Worm (Caenorhabditis elegans) whole organism, late embryonic: ENCODE measurements around the gene Y73F8A.10.

Experiments used
- C38D4.7 ChIP-seq: fragments of 200-800 bp; sonication (Bioruptor generic); optimal IDR thresholded peaks from 2 replicates; lab custom pipeline; 2018; ENCODE audit warnings: mild to moderate bottlenecking, missing genetic modification characterization, moderate library complexity, missing compliant biosample characterization
- F13H6.1 ChIP-seq: sonication (generic microtip); optimal IDR thresholded peaks from 2 replicates; lab custom pipeline; 2016; ENCODE audit warnings: missing genetic modification characterization, missing compliant biosample characterization
- T23F11.4 ChIP-seq: fragments of 200-800 bp; sonication (Bioruptor generic); optimal IDR thresholded peaks from 2 replicates; lab custom pipeline; 2018; ENCODE audit warnings: mild to moderate bottlenecking, missing genetic modification characterization, missing compliant biosample characterization
- Y22D7AL.16 ChIP-seq: sonication (generic microtip); optimal IDR thresholded peaks from 2 replicates; lab custom pipeline; 2016; ENCODE audit warnings: missing genetic modification characterization, missing compliant biosample characterization
- ahr-1 ChIP-seq: sonication (generic microtip); optimal IDR thresholded peaks from 2 replicates; lab custom pipeline; 2016; ENCODE audit warnings: missing genetic modification characterization, missing compliant biosample characterization
- ama-1 ChIP-seq: fragments of 150-350 bp; optimal IDR thresholded peaks from 2 replicates; lab custom pipeline; 2014
- ceh-14 ChIP-seq: sonication (generic microtip); optimal IDR thresholded peaks from 2 replicates; lab custom pipeline; 2016; ENCODE audit warnings: missing genotype, missing genetic modification characterization, missing compliant biosample characterization
- ceh-19 ChIP-seq: fragments of 200-800 bp; sonication (Bioruptor generic); optimal IDR thresholded peaks from 2 replicates; lab custom pipeline; 2018; ENCODE audit warnings: mild to moderate bottlenecking, missing genetic modification characterization, missing compliant biosample characterization
- ceh-2 ChIP-seq: sonication (generic microtip); optimal IDR thresholded peaks from 2 replicates; lab custom pipeline; 2016; ENCODE audit warnings: missing genotype, missing genetic modification characterization, missing compliant biosample characterization
- ceh-24 ChIP-seq: sonication (generic microtip); optimal IDR thresholded peaks from 2 replicates; lab custom pipeline; 2016; ENCODE audit warnings: mild to moderate bottlenecking, missing genetic modification characterization, missing compliant biosample characterization
- ceh-6 ChIP-seq: fragments of 200-800 bp; sonication (Bioruptor generic); optimal IDR thresholded peaks from 2 replicates; lab custom pipeline; 2018; ENCODE audit warnings: mild to moderate bottlenecking, missing genetic modification characterization, missing compliant biosample characterization
- che-1 ChIP-seq: sonication (generic microtip); optimal IDR thresholded peaks from 2 replicates; lab custom pipeline; 2016; ENCODE audit warnings: mild to moderate bottlenecking, missing genetic modification characterization, missing compliant biosample characterization
- elt-2 ChIP-seq: sonication (generic microtip); optimal IDR thresholded peaks from 2 replicates; lab custom pipeline; 2016; ENCODE audit warnings: missing genetic modification reagents, missing genetic modification characterization, missing compliant biosample characterization
- elt-4 ChIP-seq: sonication (generic microtip); optimal IDR thresholded peaks from 2 replicates; lab custom pipeline; 2016; ENCODE audit warnings: missing genetic modification characterization, missing compliant biosample characterization
- ets-4 ChIP-seq: sonication (generic microtip); optimal IDR thresholded peaks from 2 replicates; lab custom pipeline; 2016; ENCODE audit warnings: missing genetic modification characterization, missing compliant biosample characterization
- eyg-1 ChIP-seq: sonication (generic microtip); optimal IDR thresholded peaks from 2 replicates; lab custom pipeline; 2016; ENCODE audit warnings: missing genotype, missing genetic modification characterization, missing compliant biosample characterization
- fax-1 ChIP-seq: sonication (generic microtip); optimal IDR thresholded peaks from 2 replicates; lab custom pipeline; 2016; ENCODE audit warnings: missing genotype, missing genetic modification characterization, missing compliant biosample characterization
- fkh-10 ChIP-seq: fragments of 150-350 bp; optimal IDR thresholded peaks from 2 replicates; lab custom pipeline; 2014; ENCODE audit warnings: missing biosample characterization, missing genetic modification reagents, missing genetic modification characterization
- fkh-6 ChIP-seq: sonication (generic microtip); optimal IDR thresholded peaks from 2 replicates; lab custom pipeline; 2016; ENCODE audit warnings: missing genetic modification characterization, missing compliant biosample characterization
- gmeb-2 ChIP-seq: sonication (generic microtip); optimal IDR thresholded peaks from 2 replicates; lab custom pipeline; 2016; ENCODE audit warnings: missing genetic modification characterization, inconsistent platforms, missing compliant biosample characterization
- hlh-13 ChIP-seq: fragments of 200-800 bp; sonication (Bioruptor generic); optimal IDR thresholded peaks from 2 replicates; lab custom pipeline; 2018; ENCODE audit warnings: mild to moderate bottlenecking, missing genetic modification characterization, missing compliant biosample characterization
- lim-6 ChIP-seq: sonication (generic microtip); optimal IDR thresholded peaks from 2 replicates; lab custom pipeline; 2016; ENCODE audit warnings: missing genetic modification characterization, missing compliant biosample characterization
- lin-11 ChIP-seq: fragments of 200-800 bp; sonication (Bioruptor generic); optimal IDR thresholded peaks from 2 replicates; lab custom pipeline; 2018; ENCODE audit warnings: mild to moderate bottlenecking, missing genetic modification characterization, missing compliant biosample characterization
- nfya-1 ChIP-seq: sonication (generic microtip); optimal IDR thresholded peaks from 2 replicates; lab custom pipeline; 2017; ENCODE audit warnings: missing genetic modification characterization, mild to moderate bottlenecking, missing compliant biosample characterization, antibody characterized with exemption, moderate library complexity
- npax-4 ChIP-seq: sonication (generic microtip); optimal IDR thresholded peaks from 2 replicates; lab custom pipeline; 2016; ENCODE audit warnings: missing genetic modification characterization, missing compliant biosample characterization
- odd-2 ChIP-seq: sonication (generic microtip); optimal IDR thresholded peaks from 2 replicates; lab custom pipeline; 2017; ENCODE audit warnings: antibody characterized with exemption, mild to moderate bottlenecking, missing genetic modification characterization, missing compliant biosample characterization
- pax-1 ChIP-seq: fragments of 150-350 bp; optimal IDR thresholded peaks from 2 replicates; lab custom pipeline; 2014; ENCODE audit warnings: missing biosample characterization, missing genetic modification characterization
- pha-2 ChIP-seq: sonication (generic microtip); optimal IDR thresholded peaks from 2 replicates; lab custom pipeline; 2017; ENCODE audit warnings: mild to moderate bottlenecking, missing genetic modification characterization, missing compliant biosample characterization
- pha-4 ChIP-seq: fragments of 150-350 bp; optimal IDR thresholded peaks from 2 replicates; lab custom pipeline; 2018; ENCODE audit warnings: missing biosample characterization, missing genetic modification reagents, missing genetic modification characterization
- pqm-1 ChIP-seq: sonication (generic microtip); optimal IDR thresholded peaks from 2 replicates; lab custom pipeline; 2016; ENCODE audit warnings: missing genetic modification characterization, missing compliant biosample characterization
- pros-1 ChIP-seq: fragments of 150-350 bp; optimal IDR thresholded peaks from 2 replicates; lab custom pipeline; 2014; ENCODE audit warnings: missing biosample characterization, missing genetic modification reagents, missing genetic modification characterization
- ref-2 ChIP-seq: sonication (generic microtip); optimal IDR thresholded peaks from 2 replicates; lab custom pipeline; 2016; ENCODE audit warnings: missing genetic modification characterization, missing compliant biosample characterization
- sox-2 ChIP-seq: fragments of 200-800 bp; sonication (Bioruptor generic); IDR thresholded peaks from 2 replicates; pipeline ENCODE4 v1.3.6; 2022; ENCODE audit warnings: missing genetic modification reagents, missing genetic modification characterization, missing compliant biosample characterization
- tbx-7 ChIP-seq: sonication (generic microtip); optimal IDR thresholded peaks from 2 replicates; lab custom pipeline; 2016; ENCODE audit warnings: missing genotype, missing genetic modification characterization, missing compliant biosample characterization
- unc-3 ChIP-seq, 2 experiments: fragments of 200-800 bp in 1 of 2; sonication (Bioruptor generic) in 1 of 2; sonication (generic microtip) in 1 of 2; conservative IDR thresholded peaks in 1 of 2; optimal IDR thresholded peaks in 1 of 2; 2 replicates each; pipeline versions ENCODE4 v1.3.6 to Lab custom; 2016 to 2022; ENCODE audit warnings: missing compliant biosample characterization in 2 of 2, missing genetic modification characterization in 2 of 2, missing genetic modification reagents in 1 of 2
- unc-86 ChIP-seq: sonication (generic microtip); optimal IDR thresholded peaks from 2 replicates; lab custom pipeline; 2016; ENCODE audit warnings: missing genetic modification characterization, missing compliant biosample characterization
- zip-5 ChIP-seq: sonication (generic microtip); optimal IDR thresholded peaks from 2 replicates; lab custom pipeline; 2016; ENCODE audit warnings: missing genetic modification characterization, missing compliant biosample characterization

Gene Y73F8A.10

ce11 chrIV:15294040-15294439 lies at the start of gene Y73F8A.10:
Y73F8A.10 (plus strand) TSS chrIV:15294340.
- TF ChIP-seq gmeb-2: no peak
- TF ChIP-seq fax-1 (tag; lab: Kevin White, UChicago): no peak
- TF ChIP-seq nfya-1: no peak
- no peak for TF ChIP-seq elt-4 (tag; lab: Kevin White, UChicago)
- TF ChIP-seq T23F11.4 (GFP tag; lab: Kevin White, UChicago): no peak
- TF ChIP-seq sox-2 (GFP tag; lab: Robert Waterston, UW): no peak
- no peak for TF ChIP-seq lim-6 (tag; lab: Kevin White, UChicago)
- TF ChIP-seq fkh-6 (tag; lab: Kevin White, UChicago): no peak

DNA sequence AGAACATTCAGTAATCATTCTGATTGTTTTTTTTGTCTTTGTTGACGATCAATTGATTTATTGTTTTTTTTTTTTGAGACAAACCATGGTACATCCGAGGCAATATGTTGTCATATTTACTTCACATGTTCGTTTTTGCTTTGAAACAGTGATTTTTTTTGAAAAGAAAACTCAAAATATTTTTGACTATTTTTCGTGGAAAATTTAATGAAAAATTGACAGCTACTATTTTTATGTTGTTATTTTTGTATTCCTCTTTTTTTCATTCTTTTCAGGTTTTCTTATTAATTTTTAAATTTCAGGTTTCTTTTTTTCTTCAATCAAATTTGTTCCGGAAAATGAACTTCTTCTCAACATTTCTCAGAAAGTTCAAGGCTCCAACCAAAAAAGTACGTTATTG lies 48.5 kb upstream of the Y73F8A.10 start, which contains the start of gene Y73F8A.36:
TSS of gene Y73F8A.36 (plus strand) at position 301 of the 400 bp plus-strand sequence.
- no peak for TF ChIP-seq fax-1 (tag; lab: Kevin White, UChicago)
- no peak for TF ChIP-seq zip-5
- TF ChIP-seq pax-1: no peak
- no peak for TF ChIP-seq pha-4 (tag; lab: Kevin White, UChicago)
- no peak for TF ChIP-seq tbx-7 (tag; lab: Kevin White, UChicago)
- TF ChIP-seq ahr-1 (tag; lab: Kevin White, UChicago): no peak
- no peak for TF ChIP-seq ref-2 (tag; lab: Kevin White, UChicago)
- TF ChIP-seq ama-1 (lab: Kevin White, UChicago): no peak
- TF ChIP-seq ceh-2 (tag; lab: Kevin White, UChicago): no peak
- TF ChIP-seq elt-2 (tag; lab: Kevin White, UChicago): no peak
- no peak for TF ChIP-seq pha-2 (tag; lab: Kevin White, UChicago)
- TF ChIP-seq ceh-14 (tag; lab: Kevin White, UChicago): no peak
- TF ChIP-seq fkh-10 (GFP tag; lab: Kevin White, UChicago): no peak
- no peak for TF ChIP-seq gmeb-2
- no peak for TF ChIP-seq sox-2 (GFP tag; lab: Robert Waterston, UW)
- no peak for TF ChIP-seq eyg-1 (tag; lab: Kevin White, UChicago)
- TF ChIP-seq, all 69 proteins: peak for 0

ce11 chrIV:15251075-15251474 lies 43.1 kb upstream of the Y73F8A.10 start:
- TF ChIP-seq zip-5 (no peak), lin-11 (no peak), ceh-6 (GFP tag; lab: Kevin White, UChicago) (no peak), ceh-19 (GFP tag; lab: Kevin White, UChicago) (no peak), npax-4 (no peak), ets-4 (no peak)

- TF ChIP-seq Y22D7AL.16 (tag; lab: Kevin White, UChicago) (no peak), che-1 (tag; lab: Kevin White, UChicago) (no peak), elt-4 (tag; lab: Kevin White, UChicago) (no peak), unc-86 (tag; lab: Kevin White, UChicago) (no peak), pros-1 (tag; lab: Kevin White, UChicago) (no peak), ceh-24 (tag; lab: Kevin White, UChicago) (no peak), pqm-1 (no peak), F13H6.1 (tag; lab: Kevin White, UChicago) (no peak), odd-2 (tag; lab: Kevin White, UChicago) (no peak), C38D4.7 (no peak), hlh-13 (GFP tag; lab: Kevin White, UChicago) (no peak), ets-4 (no peak), ceh-19 (GFP tag; lab: Kevin White, UChicago) (no peak), unc-3 (GFP tag; conservative IDR thresholded peaks at IDR 0.05; lab: Robert Waterston, UW) (no peak), unc-3 (tag; optimal IDR thresholded peaks at IDR 0.05; lab: Kevin White, UChicago) (no peak), nfya-1 (no peak), tbx-7 (tag; lab: Kevin White, UChicago) (no peak)
Measured at ce11 chrIV:15252157-15252556, 42.0 kb upstream of the Y73F8A.10 start, which contains the start of gene srj-42. srj-42 (minus strand) TSS chrIV:15252257.
